In genomic region chrX:10110898-10111297, dm6 we compare ENCODE assay signal across 3 fruit fly cellular contexts.
A peak's percentile ranks its signal among the peaks of the same experiment; 100 is the strongest.
TF ChIP-seq lines count a peak whose summit lies in the region.

No protein-coding gene starts in this region.

- TF ChIP-seq CTCF in whole organism, embryonic (GFP tag; optimal IDR thresholded peaks at IDR 0.05; lab: Kevin White, UChicago) = no peak

TF ChIP-seq in whole organism, embryonic, 481 proteins besides CTCF, POLR2A, EP300 and RAD21 (continues in another document):
- TF ChIP-seq Sry-δ (GFP tag; optimal IDR thresholded peaks at IDR 0.05; lab: Kevin White, UChicago) (no peak), psq (GFP tag; optimal IDR thresholded peaks at IDR 0.05; lab: Kevin White, UChicago) (no peak), Hr51 (GFP tag; optimal IDR thresholded peaks at IDR 0.05; lab: Kevin White, UChicago) (no peak), Atf3 (GFP tag; optimal IDR thresholded peaks at IDR 0.05; lab: Kevin White, UChicago) (no peak), sens (GFP tag; lab: Kevin White, UChicago) (peak; percentile 58), CG33557 (GFP tag; optimal IDR thresholded peaks at IDR 0.05; lab: Kevin White, UChicago) (peak; percentile 22), CG17361 (GFP tag; IDR thresholded peaks at IDR 0.05; lab: Robert Waterston, UW) (no peak), Elba2 (GFP tag; optimal IDR thresholded peaks at IDR 0.05; lab: Kevin White, UChicago) (no peak), so (GFP tag; IDR thresholded peaks at IDR 0.05; lab: Robert Waterston, UW) (no peak), tll (GFP tag; optimal IDR thresholded peaks at IDR 0.05; lab: Kevin White, UChicago) (peak in 1 of 2 experiments; percentile 2), sug (tag; optimal IDR thresholded peaks at IDR 0.05; lab: Kevin White, UChicago) (no peak), Aef1 (GFP tag; IDR thresholded peaks at IDR 0.05; lab: Robert Waterston, UW) (no peak), Xrp1 (GFP tag; IDR thresholded peaks at IDR 0.05; lab: Robert Waterston, UW) (peak; percentile 27), nom (GFP tag; optimal IDR thresholded peaks at IDR 0.05; lab: Kevin White, UChicago) (peak; percentile 0), tup (GFP tag; optimal IDR thresholded peaks at IDR 0.05; lab: Kevin White, UChicago) (no peak), run (tag; optimal IDR thresholded peaks at IDR 0.05; lab: Kevin White, UChicago) (no peak), Xbp1 (GFP tag; optimal IDR thresholded peaks at IDR 0.05; lab: Kevin White, UChicago) (no peak), CG33213 (GFP tag; optimal IDR thresholded peaks at IDR 0.05; lab: Kevin White, UChicago) (no peak), Sox100B (GFP tag; optimal IDR thresholded peaks at IDR 0.05; lab: Kevin White, UChicago) (peak; percentile 8), Asciz (GFP tag; optimal IDR thresholded peaks at IDR 0.05; lab: Kevin White, UChicago) (peak; percentile 6), CG1832 (GFP tag; optimal IDR thresholded peaks at IDR 0.05; lab: Kevin White, UChicago) (no peak), CG18476 (GFP tag; optimal IDR thresholded peaks at IDR 0.05; lab: Kevin White, UChicago) (no peak), HHEX (GFP tag; optimal IDR thresholded peaks at IDR 0.05; lab: Kevin White, UChicago) (no peak), dmrt99B (tag; optimal IDR thresholded peaks at IDR 0.05; lab: Kevin White, UChicago) (peak; percentile 8), az2 (GFP tag; optimal IDR thresholded peaks at IDR 0.05; lab: Kevin White, UChicago) (no peak), sqz (GFP tag; optimal IDR thresholded peaks at IDR 0.05; lab: Kevin White, UChicago) (peak; percentile 48), hkb (optimal IDR thresholded peaks at IDR 0.05; lab: Kevin White, UChicago) (no peak), hkb (GFP tag; IDR thresholded peaks at IDR 0.05; lab: Robert Waterston, UW) (0 out of 2 replicates have a peak, but pooled peaks have one; percentile 13), D (optimal IDR thresholded peaks at IDR 0.05; lab: Kevin White, UChicago) (no peak), D (GFP tag; optimal IDR thresholded peaks at IDR 0.05; lab: Kevin White, UChicago) (peak; percentile 27), BtbVII (GFP tag; optimal IDR thresholded peaks at IDR 0.05; lab: Kevin White, UChicago) (no peak), vvl (GFP tag; IDR thresholded peaks at IDR 0.05; lab: Robert Waterston, UW) (0 out of 2 replicates have a peak, but pooled peaks have one; percentile 14)

TF ChIP-seq in whole organism, prepupa, 60 proteins besides CTCF, POLR2A, EP300 and RAD21:
- no peak for TF ChIP-seq CG8632 (GFP tag; optimal IDR thresholded peaks at IDR 0.05; lab: Kevin White, UChicago)
- no peak for TF ChIP-seq CG6854 (GFP tag; optimal IDR thresholded peaks at IDR 0.05; lab: Kevin White, UChicago)
- peak; percentile 2 for TF ChIP-seq CG3919 (GFP tag; optimal IDR thresholded peaks at IDR 0.05; lab: Kevin White, UChicago)
- TF ChIP-seq CG6808 (GFP tag; optimal IDR thresholded peaks at IDR 0.05; lab: Kevin White, UChicago) = no peak
- TF ChIP-seq Lpt (GFP tag; optimal IDR thresholded peaks at IDR 0.05; lab: Kevin White, UChicago) = no peak
- TF ChIP-seq pdm3 (GFP tag; optimal IDR thresholded peaks at IDR 0.05; lab: Kevin White, UChicago) = no peak
- TF ChIP-seq CG16779 (tag; optimal IDR thresholded peaks at IDR 0.05; lab: Kevin White, UChicago) = no peak
- TF ChIP-seq Smox (GFP tag; optimal IDR thresholded peaks at IDR 0.05; lab: Kevin White, UChicago) = no peak
- peak; percentile 79 for TF ChIP-seq Eip78C (GFP tag; lab: Kevin White, UChicago)
- no peak for TF ChIP-seq spab (GFP tag; optimal IDR thresholded peaks at IDR 0.05; lab: Kevin White, UChicago)
- TF ChIP-seq CG1621 (tag; optimal IDR thresholded peaks at IDR 0.05; lab: Kevin White, UChicago) = no peak
- TF ChIP-seq ss (GFP tag; optimal IDR thresholded peaks at IDR 0.05; lab: Kevin White, UChicago) = peak in 1 of 2 experiments; percentile 22
- no peak for TF ChIP-seq Met (GFP tag; optimal IDR thresholded peaks at IDR 0.05; lab: Kevin White, UChicago)
- no peak for TF ChIP-seq fd59A (GFP tag; optimal IDR thresholded peaks at IDR 0.05; lab: Kevin White, UChicago)
- TF ChIP-seq Sox14 (GFP tag; optimal IDR thresholded peaks at IDR 0.05; lab: Kevin White, UChicago) = no peak
- no peak for TF ChIP-seq Hr38 (GFP tag; optimal IDR thresholded peaks at IDR 0.05; lab: Kevin White, UChicago)
- no peak for TF ChIP-seq CG6792 (GFP tag; optimal IDR thresholded peaks at IDR 0.05; lab: Kevin White, UChicago)
- no peak for TF ChIP-seq Sox15 (GFP tag; optimal IDR thresholded peaks at IDR 0.05; lab: Kevin White, UChicago)
- TF ChIP-seq CG6163 (GFP tag; IDR thresholded peaks at IDR 0.05; lab: Robert Waterston, UW) = peak; percentile 35; the same call in 2 of the 3 replicates
- no peak for TF ChIP-seq Ets21C (GFP tag; optimal IDR thresholded peaks at IDR 0.05; lab: Kevin White, UChicago)
- TF ChIP-seq esn (GFP tag; optimal IDR thresholded peaks at IDR 0.05; lab: Kevin White, UChicago) = no peak
- no peak for TF ChIP-seq CG15336 (GFP tag; IDR thresholded peaks at IDR 0.05; lab: Robert Waterston, UW)
- TF ChIP-seq CG10669 (GFP tag; optimal IDR thresholded peaks at IDR 0.05; lab: Kevin White, UChicago) = no peak
- peak; percentile 66 for TF ChIP-seq fkh (GFP tag; optimal IDR thresholded peaks at IDR 0.05; lab: Kevin White, UChicago)
- 0 out of 3 replicates have a peak, but pooled peaks have one; percentile 26 for TF ChIP-seq CG8119 (GFP tag; IDR thresholded peaks at IDR 0.05; lab: Robert Waterston, UW)
- peak; percentile 2 for TF ChIP-seq CG32006 (GFP tag; optimal IDR thresholded peaks at IDR 0.05; lab: Kevin White, UChicago)

TF ChIP-seq in whole organism, pupa, 21 proteins besides CTCF, POLR2A, EP300 and RAD21:
- TF ChIP-seq gl (tag; optimal IDR thresholded peaks at IDR 0.05; lab: Kevin White, UChicago) = no peak
- TF ChIP-seq Pif1A (GFP tag; optimal IDR thresholded peaks at IDR 0.05; lab: Kevin White, UChicago) = peak; percentile 10
- no peak for TF ChIP-seq CG32121 (GFP tag; IDR thresholded peaks at IDR 0.05; lab: Robert Waterston, UW)
- TF ChIP-seq CG4496 (GFP tag; IDR thresholded peaks at IDR 0.05; lab: Robert Waterston, UW) = 0 out of 3 replicates have a peak, but pooled peaks have one; percentile 20
- peak; percentile 7 for TF ChIP-seq CG13204 (GFP tag; optimal IDR thresholded peaks at IDR 0.05; lab: Kevin White, UChicago)
